Worm (Caenorhabditis elegans) whole organism, L4 larva: ENCODE data around the gene ugt-7.
A peak's percentile ranks its signal among the peaks of the same experiment; 100 is the strongest.

Source experiments
- F10B5.3 ChIP-seq: sonication (generic microtip); optimal IDR thresholded peaks from 2 replicates; lab custom pipeline; 2016; ENCODE audit warnings: mild to moderate bottlenecking, missing genetic modification characterization, missing compliant biosample characterization
- F37D6.2 ChIP-seq: sonication (generic microtip); optimal IDR thresholded peaks from 2 replicates; lab custom pipeline; 2016; ENCODE audit warnings: mild to moderate bottlenecking, missing genetic modification characterization, missing compliant biosample characterization
- F44E2.7 ChIP-seq: fragments of 200-800 bp; sonication (Bioruptor generic); IDR thresholded peaks from 2 replicates; pipeline ENCODE4 v2.1.2; 2022; ENCODE audit warnings: missing genetic modification characterization, missing compliant biosample characterization
- Y105C5A.15 ChIP-seq: fragments of 200-800 bp; sonication (Bioruptor generic); IDR thresholded peaks from 2 replicates; pipeline ENCODE4 v1.3.6; 2022; ENCODE audit warnings: missing genetic modification characterization, missing compliant biosample characterization
- Y48G9A.11 ChIP-seq: fragments of 200-800 bp; sonication (Bioruptor generic); IDR thresholded peaks from 2 replicates; pipeline ENCODE4 v1.3.6; 2022; ENCODE audit warnings: missing genetic modification reagents, missing genetic modification characterization, missing compliant biosample characterization
- Y75B8A.6 ChIP-seq: fragments of 200-800 bp; sonication (Bioruptor generic); IDR thresholded peaks from 2 replicates; pipeline ENCODE4 v1.3.6; 2022; ENCODE audit warnings: missing genetic modification reagents, missing genetic modification characterization, missing compliant biosample characterization
- aly-2 ChIP-seq: sonication (generic microtip); optimal IDR thresholded peaks from 2 replicates; lab custom pipeline; 2018; ENCODE audit warnings: missing biosample characterization, missing genetic modification characterization
- arid-1 ChIP-seq: fragments of 200-800 bp; sonication (Bioruptor generic); conservative IDR thresholded peaks from 2 replicates; pipeline ENCODE4 v1.3.6; 2022; ENCODE audit warnings: missing genetic modification reagents, missing genetic modification characterization, missing compliant biosample characterization
- attf-4 ChIP-seq: sonication (generic microtip); optimal IDR thresholded peaks from 3 replicates; lab custom pipeline; 2017; ENCODE audit warnings: missing biosample characterization, missing genetic modification characterization
- ceh-32 ChIP-seq: sonication (generic microtip); optimal IDR thresholded peaks from 2 replicates; lab custom pipeline; 2016; ENCODE audit warnings: mild to moderate bottlenecking, missing genetic modification characterization, missing compliant biosample characterization; ENCODE audit not compliant: poor library complexity
- ceh-62 ChIP-seq: sonication (generic microtip); optimal IDR thresholded peaks from 2 replicates; lab custom pipeline; 2017; ENCODE audit warnings: missing biosample characterization, missing genetic modification characterization
- ctbp-1 ChIP-seq: fragments of 200-800 bp; sonication (Bioruptor generic); IDR thresholded peaks from 2 replicates; pipeline ENCODE4 v1.3.6; 2022; ENCODE audit warnings: missing genetic modification reagents, missing genetic modification characterization, missing compliant biosample characterization
- daf-8 ChIP-seq: fragments of 200-800 bp; sonication (Bioruptor generic); IDR thresholded peaks from 2 replicates; pipeline ENCODE4 v1.3.6; 2022; ENCODE audit warnings: missing genetic modification characterization, missing compliant biosample characterization
- dmd-8 ChIP-seq: fragments of 200-800 bp; sonication (Bioruptor generic); IDR thresholded peaks from 2 replicates; pipeline ENCODE4 v1.3.6; 2022; ENCODE audit warnings: missing genetic modification characterization, missing compliant biosample characterization
- dpl-1 ChIP-seq: fragments of 150-350 bp; optimal IDR thresholded peaks from 2 replicates; lab custom pipeline; 2014; ENCODE audit warnings: missing biosample characterization, missing genetic modification reagents, missing genetic modification characterization
- duxl-1 ChIP-seq: sonication (generic microtip); optimal IDR thresholded peaks from 2 replicates; lab custom pipeline; 2016; ENCODE audit warnings: mild to moderate bottlenecking, missing genetic modification characterization, moderate library complexity, missing compliant biosample characterization; ENCODE audit not compliant: poor library complexity
- egl-27 ChIP-seq: sonication (generic microtip); optimal IDR thresholded peaks from 3 replicates; lab custom pipeline; 2017; ENCODE audit warnings: missing biosample characterization, missing genetic modification reagents, missing genetic modification characterization
- egl-43 ChIP-seq: fragments of 200-800 bp; sonication (Bioruptor generic); IDR thresholded peaks from 2 replicates; pipeline ENCODE4 v1.3.6; 2022; ENCODE audit warnings: missing genetic modification reagents, missing genetic modification characterization, missing compliant biosample characterization
- hlh-11 ChIP-seq: fragments of 200-800 bp; sonication (Bioruptor generic); optimal IDR thresholded peaks from 2 replicates; lab custom pipeline; 2018; ENCODE audit warnings: mild to moderate bottlenecking, missing genetic modification characterization, missing compliant biosample characterization
- hlh-30 ChIP-seq: sonication (generic microtip); optimal IDR thresholded peaks from 2 replicates; lab custom pipeline; 2017; ENCODE audit warnings: antibody characterized with exemption, mild to moderate bottlenecking, missing genetic modification characterization, missing compliant biosample characterization; ENCODE audit not compliant: insufficient read depth
- jun-1 ChIP-seq: fragments of 150-350 bp; optimal IDR thresholded peaks from 2 replicates; lab custom pipeline; 2014; ENCODE audit warnings: missing biosample characterization, missing genetic modification reagents, missing genetic modification characterization
- lin-1 ChIP-seq: fragments of 200-800 bp; sonication (Bioruptor generic); IDR thresholded peaks from 2 replicates; pipeline ENCODE4 v1.3.6; 2022; ENCODE audit warnings: missing genetic modification reagents, missing genetic modification characterization, missing compliant biosample characterization
- lin-13 ChIP-seq: fragments of 150-350 bp; optimal IDR thresholded peaks from 2 replicates; lab custom pipeline; 2014; ENCODE audit warnings: missing biosample characterization, missing genetic modification reagents, missing genetic modification characterization
- lin-39 ChIP-seq: fragments of 150-350 bp; optimal IDR thresholded peaks from 2 replicates; lab custom pipeline; 2014; ENCODE audit warnings: missing biosample characterization, missing genetic modification reagents, missing genetic modification characterization
- lir-3 ChIP-seq: sonication (generic microtip); optimal IDR thresholded peaks from 2 replicates; lab custom pipeline; 2016; ENCODE audit warnings: mild to moderate bottlenecking, missing genetic modification characterization, missing compliant biosample characterization
- madf-5 ChIP-seq, 2 experiments: fragments of 200-800 bp; sonication (Bioruptor generic); IDR thresholded peaks; 2 replicates each; pipeline ENCODE4 v1.3.6; 2022; ENCODE audit warnings: missing compliant biosample characterization in 2 of 2, missing genetic modification characterization in 2 of 2
- mdl-1 ChIP-seq, 2 experiments: fragments of 150-350 bp in 1 of 2; sonication (generic microtip) in 1 of 2; optimal IDR thresholded peaks; 2 replicates each; lab custom pipeline; 2014 to 2017; ENCODE audit warnings: missing biosample characterization in 2 of 2, missing genetic modification characterization in 2 of 2
- mes-2 ChIP-seq: sonication (generic microtip); optimal IDR thresholded peaks from 2 replicates; lab custom pipeline; 2016; ENCODE audit warnings: missing genotype, mild to moderate bottlenecking, missing genetic modification characterization, missing compliant biosample characterization; ENCODE audit not compliant: poor library complexity, severe bottlenecking
- mxl-2 ChIP-seq: fragments of 200-800 bp; sonication (Bioruptor generic); conservative IDR thresholded peaks from 2 replicates; pipeline ENCODE4 v1.3.6; 2022; ENCODE audit warnings: missing genetic modification reagents, missing genetic modification characterization, missing compliant biosample characterization
- nhr-102 ChIP-seq: sonication (generic microtip); optimal IDR thresholded peaks from 2 replicates; lab custom pipeline; 2016; ENCODE audit warnings: mild to moderate bottlenecking, missing genetic modification characterization, moderate library complexity, missing compliant biosample characterization
- nhr-11 ChIP-seq: fragments of 150-350 bp; optimal IDR thresholded peaks from 2 replicates; lab custom pipeline; 2014; ENCODE audit warnings: missing biosample characterization, missing genetic modification characterization
- nhr-28 ChIP-seq: fragments of 150-350 bp; optimal IDR thresholded peaks from 2 replicates; lab custom pipeline; 2014; ENCODE audit warnings: missing biosample characterization, missing genetic modification characterization
- nhr-41 ChIP-seq: fragments of 200-800 bp; sonication (Bioruptor generic); IDR thresholded peaks from 2 replicates; pipeline ENCODE4 v1.3.6; 2022; ENCODE audit warnings: missing genetic modification reagents, missing genetic modification characterization, missing compliant biosample characterization
- nhr-6 ChIP-seq: fragments of 150-350 bp; optimal IDR thresholded peaks from 2 replicates; lab custom pipeline; 2014; ENCODE audit warnings: missing biosample characterization, missing genetic modification characterization
- nhr-76 ChIP-seq: fragments of 150-350 bp; optimal IDR thresholded peaks from 2 replicates; lab custom pipeline; 2014; ENCODE audit warnings: missing biosample characterization, missing genetic modification characterization
- nhr-77 ChIP-seq: fragments of 150-350 bp; optimal IDR thresholded peaks from 2 replicates; lab custom pipeline; 2014; ENCODE audit warnings: missing biosample characterization, missing genetic modification characterization
- pqm-1 ChIP-seq: sonication (generic microtip); optimal IDR thresholded peaks from 2 replicates; lab custom pipeline; 2017; ENCODE audit warnings: missing biosample characterization, missing genetic modification characterization
- saeg-2 ChIP-seq: fragments of 200-800 bp; sonication (Bioruptor generic); IDR thresholded peaks from 2 replicates; pipeline ENCODE4 v1.3.6; 2022; ENCODE audit warnings: missing genetic modification reagents, missing genetic modification characterization, missing compliant biosample characterization
- set-16 ChIP-seq: fragments of 200-800 bp; sonication (Bioruptor generic); IDR thresholded peaks from 2 replicates; pipeline ENCODE4 v1.3.6; 2022; ENCODE audit warnings: missing genetic modification reagents, missing genetic modification characterization, missing compliant biosample characterization
- snpc-1.2 ChIP-seq: fragments of 200-800 bp; sonication (Bioruptor generic); IDR thresholded peaks from 2 replicates; pipeline ENCODE4 v1.3.6; 2022; ENCODE audit warnings: missing genetic modification reagents, missing genetic modification characterization, missing compliant biosample characterization
- unc-130 ChIP-seq: sonication (generic microtip); optimal IDR thresholded peaks from 2 replicates; lab custom pipeline; 2016; ENCODE audit warnings: missing genetic modification reagents, missing genetic modification characterization, missing compliant biosample characterization
- unc-39 ChIP-seq: sonication (generic microtip); optimal IDR thresholded peaks from 2 replicates; lab custom pipeline; 2017; ENCODE audit warnings: missing biosample characterization, missing genetic modification characterization
- unc-62 ChIP-seq, 3 experiments: fragments of 150-350 bp in 1 of 3; sonication (generic microtip); optimal IDR thresholded peaks in 2 of 3; peaks in 1 of 3; 1 replicate in 1 of 3; 2 replicates in 2 of 3; lab custom pipeline; 2014 to 2017; ENCODE audit warnings: missing biosample characterization in 3 of 3, missing genetic modification characterization in 3 of 3, missing genetic modification reagents in 3 of 3, missing genotype in 1 of 3
- vab-7 ChIP-seq: fragments of 200-800 bp; sonication (Bioruptor generic); IDR thresholded peaks from 2 replicates; pipeline ENCODE4 v1.3.6; 2022; ENCODE audit warnings: missing genetic modification reagents, missing genetic modification characterization, missing compliant biosample characterization
- zfp-3 ChIP-seq: fragments of 200-800 bp; sonication (Bioruptor generic); conservative IDR thresholded peaks from 2 replicates; pipeline ENCODE4 v1.3.6; 2022; ENCODE audit warnings: missing genetic modification reagents, missing genetic modification characterization, missing compliant biosample characterization
- zip-2 ChIP-seq: fragments of 150-350 bp; optimal IDR thresholded peaks from 2 replicates; lab custom pipeline; 2014; ENCODE audit warnings: missing biosample characterization, missing genetic modification characterization
- ztf-7 ChIP-seq: fragments of 150-350 bp; optimal IDR thresholded peaks from 2 replicates; lab custom pipeline; 2014; ENCODE audit warnings: missing biosample characterization, missing genetic modification characterization

ugt-7 gene

ce11 chrV:5000406-5000805, at the start of gene ugt-7:
Gene ugt-7, minus strand, starts transcription at chrV:5000566.
- peak; percentile 11 for TF ChIP-seq nhr-77 (tag; lab: Kevin White, UChicago)
- TF ChIP-seq F10B5.3 = no peak
- peak; percentile 42 for TF ChIP-seq nhr-28 (tag; lab: Kevin White, UChicago)
- peak; percentile 72 for TF ChIP-seq pqm-1
- no peak for TF ChIP-seq ztf-7 (tag; lab: Kevin White, UChicago)
- TF ChIP-seq, all 104 proteins: peak for 3

- TF ChIP-seq lin-1 (GFP tag; lab: Robert Waterston, UW) (peak; percentile 61; the same call in 1 of the 2 replicates), nhr-77 (tag; lab: Kevin White, UChicago) (peak; percentile 77), dpl-1 (GFP tag; lab: Kevin White, UChicago) (peak; percentile 90), nhr-102 (tag; lab: Kevin White, UChicago) (peak; percentile 93), Y105C5A.15 (GFP tag; lab: Robert Waterston, UW) (0 out of 2 replicates have a peak, but pooled peaks have one; percentile 54), unc-62 (GFP tag; optimal IDR thresholded peaks at IDR 0.05 in 1 of 2; lab: Kevin White, UChicago) (peak in 1 of 2 experiments; percentile 100), unc-62 (tag; optimal IDR thresholded peaks at IDR 0.05; lab: Kevin White, UChicago) (no peak), Y75B8A.6 (GFP tag; lab: Robert Waterston, UW) (0 out of 2 replicates have a peak, but pooled peaks have one; percentile 11), aly-2 (tag; lab: Kevin White, UChicago) (peak; percentile 22), egl-43 (GFP tag; lab: Robert Waterston, UW) (peak; percentile 97), ztf-7 (tag; lab: Kevin White, UChicago) (peak; percentile 55), daf-8 (GFP tag; lab: Robert Waterston, UW) (no peak), F44E2.7 (GFP tag; lab: Robert Waterston, UW) (0 out of 2 replicates have a peak, but pooled peaks have one; percentile 51), ceh-62 (tag; lab: Kevin White, UChicago) (no peak), nhr-76 (tag; lab: Kevin White, UChicago) (no peak), F37D6.2 (peak; percentile 91), set-16 (GFP tag; lab: Robert Waterston, UW) (peak; percentile 88), arid-1 (peak; percentile 78; the same call in 1 of the 2 replicates), Y48G9A.11 (GFP tag; lab: Robert Waterston, UW) (peak; percentile 57; the same call in 1 of the 2 replicates), ceh-32 (tag; lab: Kevin White, UChicago) (peak; percentile 21), ctbp-1 (GFP tag; lab: Robert Waterston, UW) (peak; percentile 96), dmd-8 (GFP tag; lab: Robert Waterston, UW) (0 out of 2 replicates have a peak, but pooled peaks have one; percentile 64), madf-5 (GFP tag; IDR thresholded peaks at IDR 0.05; lab: Robert Waterston, UW) (0 out of 4 replicates have a peak, but pooled peaks of 1 of the 2 experiments have one; percentile 5), vab-7 (GFP tag; lab: Robert Waterston, UW) (peak; percentile 90), nhr-11 (tag; lab: Kevin White, UChicago) (peak; percentile 87), unc-130 (peak; percentile 7), zfp-3 (GFP tag; lab: Robert Waterston, UW) (peak; percentile 75; the same call in 1 of the 2 replicates), mes-2 (peak; percentile 83), saeg-2 (GFP tag; lab: Robert Waterston, UW) (peak; percentile 86), unc-39 (no peak), snpc-1.2 (GFP tag; lab: Robert Waterston, UW) (peak; percentile 70), jun-1 (peak; percentile 88), nhr-41 (GFP tag; lab: Robert Waterston, UW) (no peak), zip-2 (tag; lab: Kevin White, UChicago) (peak; percentile 11), nhr-6 (tag; lab: Kevin White, UChicago) (peak; percentile 81), hlh-11 (tag; lab: Kevin White, UChicago) (peak; percentile 95), attf-4 (tag; lab: Kevin White, UChicago) (no peak), egl-27 (tag; lab: Kevin White, UChicago) (no peak), duxl-1 (tag; lab: Kevin White, UChicago) (peak; percentile 42), lir-3 (tag; lab: Kevin White, UChicago) (no peak), mxl-2 (GFP tag; lab: Robert Waterston, UW) (peak; percentile 33; the same call in 1 of the 2 replicates), lin-39 (tag; lab: Kevin White, UChicago) (no peak), hlh-30 (tag; lab: Kevin White, UChicago) (peak; percentile 70), lin-13 (GFP tag; lab: Kevin White, UChicago) (peak; percentile 93), mdl-1 (tag; optimal IDR thresholded peaks at IDR 0.05; lab: Kevin White, UChicago) (peak; percentile 18 to 67)
Measured at ce11 chrV:5049333-5049942, 49.1 kb upstream of the ugt-7 start, which contains the start of the genes pqn-51 and K11D12.14. Gene pqn-51, plus strand, starts transcription at chrV:5049607. Gene K11D12.14, plus strand, starts transcription at chrV:5049636.
